Worm (Caenorhabditis elegans): Measurements from ENCODE around the gene zip-6.

Gene zip-6

DNA sequence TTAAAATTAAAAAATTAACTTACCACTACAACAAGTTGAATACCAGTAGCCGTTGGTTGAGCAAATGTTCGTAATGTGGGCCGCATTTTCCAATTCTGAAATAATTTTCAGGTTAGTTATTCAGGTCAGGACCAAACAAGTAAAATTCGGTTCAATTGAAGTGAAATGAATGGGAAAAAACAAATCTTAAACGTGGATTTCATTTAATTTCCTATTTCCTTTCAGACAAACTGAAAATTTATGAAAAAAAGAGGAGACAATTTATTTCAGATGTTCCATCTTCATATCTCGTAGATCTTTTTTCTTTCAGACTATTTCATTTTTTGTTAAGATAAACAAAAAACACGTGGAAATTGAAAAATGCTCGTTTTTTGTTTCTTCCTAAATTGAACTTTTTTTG, 23.4 kb upstream of the zip-6 start, which contains the start of gene C05C12.6:
Gene C05C12.6, minus strand, starts transcription at position 101 of the 400 bp plus-strand sequence.
- TF ChIP-seq flt-1 (GFP tag; IDR thresholded peaks at IDR 0.05) (no peak), med-1 (GFP tag; optimal IDR thresholded peaks at IDR 0.05; ENCODE audit: insufficient read depth) (no peak), ref-1 (GFP tag; conservative IDR thresholded peaks at IDR 0.05) (no peak), cog-1 (tag; optimal IDR thresholded peaks at IDR 0.05) (no peak), klf-2 (GFP tag; conservative IDR thresholded peaks at IDR 0.05) (no peak), tab-1 (GFP tag; IDR thresholded peaks at IDR 0.05) (no peak), ztf-29 (GFP tag; IDR thresholded peaks at IDR 0.05) (no peak), ztf-23 (GFP tag; IDR thresholded peaks at IDR 0.05) (no peak), T22C8.4 (GFP tag; IDR thresholded peaks at IDR 0.05) (no peak)

DNA sequence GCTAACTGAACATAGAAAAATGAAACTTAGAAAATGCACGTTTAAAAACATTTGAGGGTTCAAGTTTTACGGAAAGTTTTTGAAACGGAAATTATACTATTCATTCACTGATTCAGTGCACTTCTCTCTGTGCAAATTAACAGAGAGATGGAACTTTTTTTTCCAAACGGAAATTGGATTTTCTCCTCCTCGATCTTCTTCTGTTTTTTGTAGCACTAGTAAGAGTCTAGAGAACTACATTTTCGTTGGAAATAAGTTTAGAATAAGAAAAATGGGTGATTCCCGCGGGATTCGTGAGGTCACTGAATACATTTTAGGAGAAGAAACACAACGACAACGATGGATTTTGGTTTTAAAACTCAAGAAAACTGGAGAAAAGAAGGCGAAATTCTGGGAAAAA, 17.8 kb upstream of the zip-6 start:
- no peak for TF ChIP-seq cog-1 (tag; optimal IDR thresholded peaks at IDR 0.05)
- no peak for TF ChIP-seq ztf-29 (GFP tag; IDR thresholded peaks at IDR 0.05)
- TF ChIP-seq T22C8.4 (GFP tag; IDR thresholded peaks at IDR 0.05): no peak
- no peak for TF ChIP-seq ztf-23 (GFP tag; IDR thresholded peaks at IDR 0.05)
- TF ChIP-seq flt-1 (GFP tag; IDR thresholded peaks at IDR 0.05): no peak
- no peak for TF ChIP-seq ref-1 (GFP tag; conservative IDR thresholded peaks at IDR 0.05)

DNA sequence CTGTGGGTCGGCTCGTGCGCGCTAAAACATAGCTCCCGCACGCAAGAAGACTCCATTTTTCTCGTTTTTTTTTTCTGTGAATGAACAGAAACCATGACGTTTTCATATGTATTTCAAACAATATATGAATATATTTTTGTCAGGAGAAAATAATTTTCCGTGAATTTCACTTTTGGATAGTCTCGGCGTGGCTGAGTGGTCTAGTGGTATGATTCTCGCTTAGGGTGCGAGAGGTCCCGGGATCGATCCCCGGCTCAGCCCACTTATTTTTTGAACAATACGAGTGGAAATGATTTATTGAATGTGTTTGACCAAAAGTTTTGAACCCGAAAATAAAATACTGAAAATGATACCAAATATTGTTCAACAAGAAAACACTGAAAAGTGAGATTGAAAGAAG, 13.4 kb upstream of the zip-6 start:
- TF ChIP-seq T22C8.4 (GFP tag; IDR thresholded peaks at IDR 0.05): no peak
- no peak for TF ChIP-seq cog-1 (tag; optimal IDR thresholded peaks at IDR 0.05)
- TF ChIP-seq klf-2 (GFP tag; conservative IDR thresholded peaks at IDR 0.05): no peak
- TF ChIP-seq ztf-29 (GFP tag; IDR thresholded peaks at IDR 0.05): no peak
- TF ChIP-seq tab-1 (GFP tag; IDR thresholded peaks at IDR 0.05): no peak
- no peak for TF ChIP-seq flt-1 (GFP tag; IDR thresholded peaks at IDR 0.05)
- TF ChIP-seq ref-1 (GFP tag; conservative IDR thresholded peaks at IDR 0.05): no peak
- no peak for TF ChIP-seq med-1 (GFP tag; optimal IDR thresholded peaks at IDR 0.05; ENCODE audit: insufficient read depth)

DNA sequence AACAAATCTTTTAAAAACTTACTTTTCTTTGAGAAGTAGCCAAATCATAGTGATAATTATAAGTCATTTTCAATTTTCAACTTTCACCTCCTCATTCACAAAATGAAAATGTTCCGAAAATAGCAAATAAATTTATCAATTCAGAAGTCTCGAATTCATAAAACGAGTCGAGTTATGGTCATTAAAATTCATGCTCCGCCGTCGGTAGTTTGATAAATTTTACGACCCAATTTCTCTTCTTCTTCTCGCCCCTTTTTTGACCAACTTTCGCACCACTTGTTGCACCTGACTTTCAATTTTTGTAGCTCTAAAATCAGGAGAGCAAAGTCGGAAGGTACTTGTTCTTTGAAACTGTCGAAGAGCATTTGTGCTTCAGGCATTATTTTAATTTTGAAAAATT, 12.1 kb upstream of the zip-6 start, which contains the start of gene best-7:
Gene best-7, minus strand, starts transcription at position 239 of the 400 bp plus-strand sequence.
- TF ChIP-seq ztf-23 (GFP tag; IDR thresholded peaks at IDR 0.05): no peak
- TF ChIP-seq med-1 (GFP tag; optimal IDR thresholded peaks at IDR 0.05; ENCODE audit: insufficient read depth): no peak
- TF ChIP-seq ref-1 (GFP tag; conservative IDR thresholded peaks at IDR 0.05): no peak
- no peak for TF ChIP-seq T22C8.4 (GFP tag; IDR thresholded peaks at IDR 0.05)
- TF ChIP-seq klf-2 (GFP tag; conservative IDR thresholded peaks at IDR 0.05): no peak
- no peak for TF ChIP-seq cog-1 (tag; optimal IDR thresholded peaks at IDR 0.05)
- TF ChIP-seq tab-1 (GFP tag; IDR thresholded peaks at IDR 0.05): no peak
- TF ChIP-seq flt-1 (GFP tag; IDR thresholded peaks at IDR 0.05): no peak
- TF ChIP-seq ztf-29 (GFP tag; IDR thresholded peaks at IDR 0.05): no peak

DNA sequence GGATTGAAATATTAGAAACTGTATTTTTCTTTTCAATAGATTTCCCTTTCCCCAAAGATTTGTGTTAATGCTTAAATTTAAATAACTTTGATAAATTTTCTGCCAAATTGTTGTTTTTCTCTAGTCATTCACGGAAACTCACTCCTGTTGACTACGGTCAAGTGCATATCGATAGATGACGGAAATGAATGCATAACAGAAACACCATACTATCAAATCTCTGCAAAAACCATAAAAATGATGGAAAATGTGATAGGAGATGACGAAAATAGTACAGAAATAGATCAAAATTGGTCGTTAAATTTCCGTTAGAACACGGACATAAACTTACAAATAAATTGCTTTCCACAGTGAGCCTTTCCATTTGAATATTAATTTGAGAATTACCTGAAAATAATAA, 11.1 kb upstream of the zip-6 start:
- TF ChIP-seq ztf-23 (GFP tag; IDR thresholded peaks at IDR 0.05) (no peak), ref-1 (GFP tag; conservative IDR thresholded peaks at IDR 0.05) (no peak), flt-1 (GFP tag; IDR thresholded peaks at IDR 0.05) (no peak), med-1 (GFP tag; optimal IDR thresholded peaks at IDR 0.05; ENCODE audit: insufficient read depth) (no peak), tab-1 (GFP tag; IDR thresholded peaks at IDR 0.05) (no peak), ztf-29 (GFP tag; IDR thresholded peaks at IDR 0.05) (no peak), klf-2 (GFP tag; conservative IDR thresholded peaks at IDR 0.05) (no peak), cog-1 (tag; optimal IDR thresholded peaks at IDR 0.05) (no peak)

DNA sequence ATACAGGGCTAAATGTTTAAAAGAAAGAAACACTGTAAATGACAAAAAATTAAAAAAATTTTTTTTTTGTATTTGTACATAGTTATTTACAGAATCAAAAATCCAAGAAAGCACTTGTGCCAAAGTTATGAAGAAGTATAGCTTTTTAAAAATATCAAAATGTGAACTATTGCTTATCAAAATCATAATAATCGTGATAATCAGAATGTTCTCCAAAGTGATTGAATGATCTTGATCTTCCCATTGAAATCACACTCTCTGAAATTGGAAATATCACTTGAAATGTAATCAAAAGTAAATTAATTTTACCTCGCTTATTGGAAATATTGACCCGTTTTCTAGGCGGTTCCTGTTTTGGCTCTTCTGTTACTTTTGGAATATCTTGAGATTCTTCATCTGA, 8.6 kb upstream of the zip-6 start:
- TF ChIP-seq flt-1 (GFP tag; IDR thresholded peaks at IDR 0.05) (no peak), tab-1 (GFP tag; IDR thresholded peaks at IDR 0.05) (no peak), ref-1 (GFP tag; conservative IDR thresholded peaks at IDR 0.05) (no peak), med-1 (GFP tag; optimal IDR thresholded peaks at IDR 0.05; ENCODE audit: insufficient read depth) (no peak), ztf-23 (GFP tag; IDR thresholded peaks at IDR 0.05) (no peak)

DNA sequence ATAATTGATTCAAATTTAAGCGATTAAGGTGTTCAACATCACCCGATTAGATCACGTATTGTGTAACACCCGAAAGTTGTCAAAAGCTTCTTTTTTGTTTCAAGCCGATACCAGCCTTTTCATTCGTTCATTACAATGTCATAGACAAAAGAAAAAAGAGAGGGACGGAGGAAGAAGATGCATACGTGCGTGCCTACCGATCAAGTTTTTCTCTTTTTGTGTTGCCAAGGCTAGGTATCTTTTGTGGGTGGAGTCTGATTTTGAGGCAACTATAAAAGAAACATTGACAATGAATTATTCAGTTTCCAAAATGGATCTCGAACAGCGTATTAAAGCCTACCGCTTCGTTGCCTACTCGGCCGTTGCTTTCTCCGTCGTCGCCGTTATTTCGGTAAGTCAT, 7.3 kb upstream of the zip-6 start, which contains the start of gene col-125:
Gene col-125, plus strand, starts transcription at position 301 of the 400 bp plus-strand sequence.
- TF ChIP-seq cog-1 (tag; optimal IDR thresholded peaks at IDR 0.05) (no peak), T22C8.4 (GFP tag; IDR thresholded peaks at IDR 0.05) (no peak), med-1 (GFP tag; optimal IDR thresholded peaks at IDR 0.05; ENCODE audit: insufficient read depth) (no peak), ref-1 (GFP tag; conservative IDR thresholded peaks at IDR 0.05) (no peak), ztf-29 (GFP tag; IDR thresholded peaks at IDR 0.05) (no peak), ztf-23 (GFP tag; IDR thresholded peaks at IDR 0.05) (no peak), klf-2 (GFP tag; conservative IDR thresholded peaks at IDR 0.05) (no peak), flt-1 (GFP tag; IDR thresholded peaks at IDR 0.05) (no peak), tab-1 (GFP tag; IDR thresholded peaks at IDR 0.05) (no peak)

DNA sequence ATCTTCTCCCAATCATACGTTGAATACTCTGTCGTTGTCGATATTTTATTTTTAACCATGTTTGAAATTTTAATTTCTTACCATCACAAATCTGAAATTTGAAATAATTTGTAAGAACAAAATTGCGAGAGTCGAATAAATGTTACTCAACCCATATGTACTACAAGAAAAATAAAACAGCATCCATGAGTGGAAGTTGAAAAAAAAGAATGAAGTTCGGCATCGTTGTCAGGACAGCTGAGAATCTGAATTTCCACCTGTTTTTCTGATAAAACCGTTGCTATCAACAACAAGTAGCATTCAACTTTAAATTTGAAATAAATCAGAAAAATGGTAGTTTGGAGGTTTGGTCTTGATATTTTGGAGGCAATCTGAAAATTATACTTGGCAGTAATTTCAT, 5.9 kb upstream of the zip-6 start, which contains the start of gene C29F4.3:
Gene C29F4.3, minus strand, starts transcription at position 101 of the 400 bp plus-strand sequence.
- no peak for TF ChIP-seq med-1 (GFP tag; optimal IDR thresholded peaks at IDR 0.05; ENCODE audit: insufficient read depth)

DNA sequence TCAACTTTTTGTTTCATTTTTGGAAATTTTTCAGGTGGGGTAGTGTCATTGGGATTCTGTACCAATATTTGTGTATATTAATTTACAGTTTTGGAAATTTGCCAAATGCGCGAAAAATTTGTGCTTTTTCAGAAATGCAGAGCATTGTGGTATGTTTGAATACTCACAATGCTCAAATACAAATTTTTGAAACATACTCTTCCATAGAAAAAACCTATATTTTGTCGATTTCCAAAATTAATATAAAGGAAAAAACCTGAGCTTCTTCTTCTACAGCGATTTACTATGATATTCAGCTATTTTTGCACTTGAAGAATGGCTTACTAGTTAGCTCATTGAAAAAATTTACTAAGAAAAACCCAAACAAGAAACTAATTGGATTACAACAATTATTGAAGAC, 5.0 kb downstream of the zip-6 start:
- no peak for TF ChIP-seq ztf-23 (GFP tag; IDR thresholded peaks at IDR 0.05)
- TF ChIP-seq ref-1 (GFP tag; conservative IDR thresholded peaks at IDR 0.05): no peak
- TF ChIP-seq tab-1 (GFP tag; IDR thresholded peaks at IDR 0.05): no peak
- TF ChIP-seq klf-2 (GFP tag; conservative IDR thresholded peaks at IDR 0.05): no peak
- TF ChIP-seq flt-1 (GFP tag; IDR thresholded peaks at IDR 0.05): no peak
- TF ChIP-seq ztf-29 (GFP tag; IDR thresholded peaks at IDR 0.05): no peak
- TF ChIP-seq med-1 (GFP tag; optimal IDR thresholded peaks at IDR 0.05; ENCODE audit: insufficient read depth): no peak
- TF ChIP-seq T22C8.4 (GFP tag; IDR thresholded peaks at IDR 0.05): no peak
- TF ChIP-seq cog-1 (tag; optimal IDR thresholded peaks at IDR 0.05): no peak

DNA sequence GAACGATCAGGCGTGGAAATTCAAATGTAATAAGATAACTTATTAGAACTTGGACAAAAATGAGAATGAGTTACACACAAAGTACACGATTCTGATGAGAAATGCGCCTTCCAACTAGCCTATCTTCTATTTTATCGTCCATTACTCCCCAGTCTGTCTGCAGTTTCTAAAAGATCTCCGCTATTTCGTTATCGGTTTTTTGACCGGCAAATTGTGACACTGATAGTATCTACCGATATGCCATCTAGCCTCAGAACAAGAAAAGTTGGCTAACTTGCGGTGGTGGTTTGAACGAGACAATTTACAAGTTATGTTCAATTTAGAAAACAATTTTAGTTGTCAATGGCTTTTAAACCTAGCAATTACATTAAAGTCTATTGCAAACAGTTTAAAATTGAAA, 6.4 kb downstream of the zip-6 start:
- no peak for TF ChIP-seq T22C8.4 (GFP tag; IDR thresholded peaks at IDR 0.05)
- TF ChIP-seq med-1 (GFP tag; optimal IDR thresholded peaks at IDR 0.05; ENCODE audit: insufficient read depth): no peak
- TF ChIP-seq klf-2 (GFP tag; conservative IDR thresholded peaks at IDR 0.05): no peak
- TF ChIP-seq cog-1 (tag; optimal IDR thresholded peaks at IDR 0.05): no peak
- TF ChIP-seq ref-1 (GFP tag; conservative IDR thresholded peaks at IDR 0.05): no peak
- no peak for TF ChIP-seq ztf-23 (GFP tag; IDR thresholded peaks at IDR 0.05)
- TF ChIP-seq flt-1 (GFP tag; IDR thresholded peaks at IDR 0.05): no peak
- TF ChIP-seq tab-1 (GFP tag; IDR thresholded peaks at IDR 0.05): no peak
- no peak for TF ChIP-seq ztf-29 (GFP tag; IDR thresholded peaks at IDR 0.05)
